Worm (Caenorhabditis elegans): ENCODE measurements around the gene nkat-3.

- TF ChIP-seq ceh-31 (tag; optimal IDR thresholded peaks at IDR 0.05) (no peak), pag-3 (tag; optimal IDR thresholded peaks at IDR 0.05; ENCODE audit: borderline replicate concordance) (no peak), unc-86 (tag; optimal IDR thresholded peaks at IDR 0.05) (no peak), madf-2 (tag; optimal IDR thresholded peaks at IDR 0.05) (no peak), lin-11 (tag; optimal IDR thresholded peaks at IDR 0.05) (no peak), pha-4 (tag; optimal IDR thresholded peaks at IDR 0.05) (no peak)
These were observed 26.3 kb upstream of the nkat-3 start, which contains the start of gene pqn-36 for ce11 chrX:15415226-15415625.
